Fruit fly (Drosophila melanogaster): ENCODE results near the gene CG18622.

DNA sequence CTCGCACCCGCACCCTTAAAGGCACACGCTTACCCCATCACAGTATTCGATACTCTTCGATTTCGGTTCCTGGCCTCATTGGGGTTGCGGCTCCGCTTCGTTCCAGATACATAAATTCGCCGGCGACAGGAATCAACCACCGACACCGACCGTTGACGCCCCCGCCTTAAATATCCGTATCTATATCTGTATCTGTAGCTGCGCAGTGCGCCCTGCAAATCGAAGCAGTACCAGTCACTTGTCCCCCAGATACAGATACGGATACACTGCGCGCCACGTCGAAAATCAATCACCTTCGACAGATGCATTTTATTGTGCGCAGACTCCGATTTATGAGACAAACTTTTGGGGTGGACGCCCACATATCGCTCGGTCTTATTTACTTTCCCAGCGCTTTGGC, 15.0 kb downstream of the CG18622 start:
- TF ChIP-seq dsx (GFP tag; optimal IDR thresholded peaks at IDR 0.05; ENCODE audit: poor library complexity, severe bottlenecking) = no peak
- TF ChIP-seq Eip78C (GFP tag) = no peak
- TF ChIP-seq OdsH (GFP tag; optimal IDR thresholded peaks at IDR 0.05) = no peak
- no peak for TF ChIP-seq achi (GFP tag; optimal IDR thresholded peaks at IDR 0.05)
- TF ChIP-seq CG3919 (GFP tag; optimal IDR thresholded peaks at IDR 0.05) = no peak
- no peak for TF ChIP-seq dac (GFP tag; optimal IDR thresholded peaks at IDR 0.05)
- TF ChIP-seq eg (GFP tag; IDR thresholded peaks at IDR 0.05) = no peak
- TF ChIP-seq fd85E (GFP tag; optimal IDR thresholded peaks at IDR 0.05) = no peak

All from whole organism, prepupa.